Fruit fly (Drosophila melanogaster) whole organism, wandering third instar larva: ENCODE data around the gene CG33124.

ENCODE experiments used
- Abd-B ChIP-seq: fragments of >200 bp; optimal IDR thresholded peaks from 2 replicates; lab custom pipeline; 2017; ENCODE audit warnings: missing biosample characterization, missing genetic modification characterization
- CG32264 ChIP-seq: fragments of 200-800 bp; sonication (Bioruptor generic); optimal IDR thresholded peaks from 2 replicates; lab custom pipeline; 2016; ENCODE audit warnings: missing biosample characterization, missing genetic modification characterization
- CG9705 ChIP-seq: fragments of 200-800 bp; sonication (Bioruptor generic); optimal IDR thresholded peaks from 2 replicates; lab custom pipeline; 2018; ENCODE audit warnings: missing biosample characterization, mild to moderate bottlenecking, missing genetic modification characterization
- CrebA ChIP-seq: fragments of 200-800 bp; sonication (Bioruptor generic); optimal IDR thresholded peaks from 2 replicates; lab custom pipeline; 2016; ENCODE audit warnings: missing biosample characterization, mild to moderate bottlenecking, missing genetic modification characterization, borderline replicate concordance
- Dfd ChIP-seq: fragments of >200 bp; optimal IDR thresholded peaks from 2 replicates; lab custom pipeline; 2017; ENCODE audit warnings: missing biosample characterization, missing genetic modification characterization
- Dif ChIP-seq: fragments of 200-275, 200-300 bp; sonication (Bioruptor generic); optimal IDR thresholded peaks from 2 replicates; lab custom pipeline; 2018; ENCODE audit warnings: missing biosample characterization, missing genetic modification characterization; ENCODE audit not compliant: partially characterized antibody
- GATAd ChIP-seq: sonication (Bioruptor generic); optimal IDR thresholded peaks from 2 replicates; lab custom pipeline; 2016; ENCODE audit warnings: missing biosample characterization, missing genetic modification characterization
- HLH106 ChIP-seq: fragments of 200-800 bp; optimal IDR thresholded peaks from 3 replicates; lab custom pipeline; 2019; ENCODE audit warnings: missing biosample characterization, mild to moderate bottlenecking, missing genetic modification characterization, moderate library complexity
- Hnf4 ChIP-seq: fragments of 200-800 bp; sonication (Bioruptor generic); optimal IDR thresholded peaks from 2 replicates; lab custom pipeline; 2016; ENCODE audit warnings: missing biosample characterization, mild to moderate bottlenecking, missing genetic modification characterization
- Hr78 ChIP-seq: fragments of >200 bp; optimal IDR thresholded peaks from 2 replicates; lab custom pipeline; 2017; ENCODE audit warnings: missing biosample characterization, missing genetic modification characterization
- Hr83 ChIP-seq: fragments of 200-300 bp; sonication (Bioruptor generic); optimal IDR thresholded peaks from 2 replicates; lab custom pipeline; 2016; ENCODE audit warnings: missing biosample characterization, mild to moderate bottlenecking, missing genetic modification characterization, moderate library complexity; ENCODE audit not compliant: poor library complexity, severe bottlenecking
- Jra ChIP-seq: sonication (Bioruptor generic); optimal IDR thresholded peaks from 2 replicates; lab custom pipeline; 2016; ENCODE audit warnings: missing biosample characterization, missing genetic modification characterization
- Mio ChIP-seq: sonication (Bioruptor generic); optimal IDR thresholded peaks from 2 replicates; lab custom pipeline; 2016; ENCODE audit warnings: missing biosample characterization, missing genetic modification characterization
- Myc ChIP-seq: fragments of >200 bp; optimal IDR thresholded peaks from 2 replicates; lab custom pipeline; 2017
- N ChIP-seq: fragments of >200 bp; optimal IDR thresholded peaks from 2 replicates; lab custom pipeline; 2018; ENCODE audit warnings: missing biosample characterization, missing external identifiers, missing genetic modification characterization
- OdsH ChIP-seq: fragments of 200-800 bp; sonication (Bioruptor generic); optimal IDR thresholded peaks from 2 replicates; lab custom pipeline; 2016; ENCODE audit warnings: missing biosample characterization, mild to moderate bottlenecking, missing genetic modification characterization
- Rel ChIP-seq, 2 experiments: fragments of 200-800 bp; sonication (Bioruptor generic) in 1 of 2; optimal IDR thresholded peaks; 2 replicates in 1 of 2; 3 replicates in 1 of 2; lab custom pipeline; 2016 to 2019; ENCODE audit warnings: mild to moderate bottlenecking in 2 of 2, missing biosample characterization in 2 of 2, missing genetic modification characterization in 2 of 2, moderate library complexity in 1 of 2
- Sp1 ChIP-seq: fragments of 200-800 bp; sonication (Bioruptor generic); optimal IDR thresholded peaks from 3 replicates; lab custom pipeline; 2019; ENCODE audit warnings: missing biosample characterization, mild to moderate bottlenecking, missing genetic modification characterization, moderate library complexity
- Vsx2 ChIP-seq: fragments of 200-300, 225-300 bp; sonication (Bioruptor generic); optimal IDR thresholded peaks from 2 replicates; lab custom pipeline; 2018; ENCODE audit warnings: missing biosample characterization, missing genetic modification characterization; ENCODE audit not compliant: partially characterized antibody
- br ChIP-seq: fragments of 200-800 bp; sonication (Bioruptor generic); optimal IDR thresholded peaks from 2 replicates; lab custom pipeline; 2016; ENCODE audit warnings: missing biosample characterization, missing genetic modification characterization
- brk ChIP-seq: fragments of 200-800 bp; sonication (Bioruptor generic); optimal IDR thresholded peaks from 2 replicates; lab custom pipeline; 2016; ENCODE audit warnings: missing biosample characterization, mild to moderate bottlenecking, missing genetic modification characterization
- dl ChIP-seq, 2 experiments: fragments of 175-275, 200-275 bp in 1 of 2; fragments of 200-275 bp in 1 of 2; sonication (Bioruptor generic); optimal IDR thresholded peaks; lab custom pipeline; 2018; ENCODE audit warnings: mild to moderate bottlenecking in 2 of 2, missing biosample characterization in 2 of 2, missing genetic modification characterization in 2 of 2, moderate library complexity in 2 of 2; ENCODE audit not compliant: partially characterized antibody in 2 of 2, insufficient read depth in 1 of 2
- dmrt93B ChIP-seq: fragments of 200-800 bp; sonication (Bioruptor generic); optimal IDR thresholded peaks from 2 replicates; lab custom pipeline; 2018; ENCODE audit warnings: missing biosample characterization, mild to moderate bottlenecking, missing genetic modification characterization
- dsf ChIP-seq: sonication (Bioruptor generic); optimal IDR thresholded peaks from 2 replicates; lab custom pipeline; 2016; ENCODE audit warnings: missing biosample characterization, missing genetic modification characterization, borderline replicate concordance
- ey ChIP-seq: fragments of 200-800 bp; sonication (Bioruptor generic); optimal IDR thresholded peaks from 2 replicates; lab custom pipeline; 2016; ENCODE audit warnings: missing biosample characterization, missing genetic modification characterization
- foxo ChIP-seq, 2 experiments: fragments of 200-800 bp; sonication (Bioruptor generic); optimal IDR thresholded peaks; 2 replicates in 1 of 2; 3 replicates in 1 of 2; lab custom pipeline; 2016 to 2017; ENCODE audit warnings: missing biosample characterization in 2 of 2, missing genetic modification characterization in 2 of 2
- fru ChIP-seq: fragments of 200-800 bp; sonication (Bioruptor generic); optimal IDR thresholded peaks from 3 replicates; lab custom pipeline; 2016; ENCODE audit warnings: missing biosample characterization, mild to moderate bottlenecking, missing genetic modification characterization
- h ChIP-seq: fragments of 200-800 bp; sonication (Bioruptor generic); optimal IDR thresholded peaks from 3 replicates; lab custom pipeline; 2016; ENCODE audit warnings: missing biosample characterization, mild to moderate bottlenecking, missing genetic modification characterization
- jim ChIP-seq: fragments of 175-275, 200-325 bp; sonication (Bioruptor generic); optimal IDR thresholded peaks from 2 replicates; lab custom pipeline; 2016; ENCODE audit warnings: missing biosample characterization, mild to moderate bottlenecking, missing genetic modification characterization
- lola ChIP-seq: fragments of >200 bp; optimal IDR thresholded peaks from 2 replicates; lab custom pipeline; 2017; ENCODE audit warnings: missing biosample characterization, missing genetic modification characterization
- pan ChIP-seq: fragments of >200 bp; optimal IDR thresholded peaks from 2 replicates; lab custom pipeline; 2017
- psq ChIP-seq: fragments of 200-800 bp; sonication (Bioruptor generic); optimal IDR thresholded peaks from 3 replicates; lab custom pipeline; 2017; ENCODE audit warnings: missing biosample characterization, mild to moderate bottlenecking, missing genetic modification characterization, moderate library complexity
- rgr ChIP-seq: fragments of 200-800 bp; sonication (Bioruptor generic); optimal IDR thresholded peaks from 3 replicates; lab custom pipeline; 2016; ENCODE audit warnings: missing biosample characterization, mild to moderate bottlenecking, missing genetic modification characterization
- sage ChIP-seq: fragments of 200-800 bp; sonication (Bioruptor generic); optimal IDR thresholded peaks from 2 replicates; lab custom pipeline; 2016; ENCODE audit warnings: missing biosample characterization, mild to moderate bottlenecking, missing genetic modification characterization
- sv ChIP-seq: fragments of 200-800 bp; sonication (Bioruptor generic); optimal IDR thresholded peaks from 3 replicates; lab custom pipeline; 2016; ENCODE audit warnings: missing biosample characterization, missing genetic modification characterization
- tai ChIP-seq: sonication (Bioruptor generic); optimal IDR thresholded peaks from 2 replicates; lab custom pipeline; 2016; ENCODE audit warnings: missing biosample characterization, missing genetic modification characterization
- usp ChIP-seq: fragments of >200 bp; optimal IDR thresholded peaks from 2 replicates; lab custom pipeline; 2017; ENCODE audit warnings: missing biosample characterization, missing genetic modification characterization
- woc ChIP-seq: sonication (Bioruptor generic); optimal IDR thresholded peaks from 2 replicates; lab custom pipeline; 2016; ENCODE audit warnings: missing biosample characterization, mild to moderate bottlenecking, missing genetic modification characterization

Gene CG33124

DNA sequence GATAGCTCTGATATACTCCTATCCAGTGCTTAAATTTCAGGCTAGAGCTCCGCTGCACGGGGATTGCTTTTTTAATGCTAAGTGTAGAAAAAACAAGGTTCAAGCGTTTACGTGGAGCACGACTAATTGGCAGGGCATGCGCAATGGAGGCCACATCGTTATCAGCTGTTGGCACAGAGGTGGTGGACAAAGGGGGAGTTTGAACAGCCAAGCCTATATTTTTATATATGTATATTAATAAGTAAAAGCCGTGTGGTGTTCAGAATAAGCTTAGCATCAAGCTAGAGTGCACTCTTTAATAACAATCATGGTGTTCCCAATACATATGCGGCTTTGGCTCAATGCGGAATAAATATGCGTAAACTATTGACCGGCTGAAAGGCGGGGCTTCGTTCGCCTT lies 3.6 kb upstream of the CG33124 start, which contains the start of gene CG15385:
CG15385 (minus strand) TSS at position 94 of the 400 bp plus-strand sequence.
- TF ChIP-seq brk (GFP tag; lab: Kevin White, UChicago) (no peak), Myc (no peak), Rel (GFP tag; optimal IDR thresholded peaks at IDR 0.05; lab: Kevin White, UChicago) (no peak), Rel (tag; optimal IDR thresholded peaks at IDR 0.05; lab: Kevin White, UChicago) (peak; percentile 54), Dif (GFP tag; lab: Kevin White, UChicago) (peak; percentile 61)

DNA sequence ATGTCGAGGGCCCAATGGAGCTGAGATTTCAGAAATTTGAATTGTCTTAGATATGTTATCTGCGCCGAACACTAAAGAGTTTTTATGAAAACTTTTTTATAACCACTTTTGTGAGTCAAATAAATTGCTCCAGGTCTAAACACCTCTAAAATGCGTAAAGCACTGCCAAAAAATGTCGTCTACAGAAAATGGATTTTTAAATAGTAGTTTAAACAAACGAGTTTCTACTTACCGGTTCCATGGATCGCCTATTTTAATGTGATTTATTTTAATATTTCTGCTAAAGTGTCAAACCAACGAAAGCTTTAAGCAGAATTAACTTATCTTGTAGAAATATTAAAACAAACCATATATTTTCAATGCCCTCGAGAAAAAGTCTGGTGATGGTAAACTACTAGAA lies 2.8 kb downstream of the CG33124 start, which contains the start of gene CG31668:
CG31668 (minus strand) TSS at position 101 of the 400 bp plus-strand sequence.
- TF ChIP-seq Dfd (GFP tag; lab: Kevin White, UChicago): no peak
- no peak for TF ChIP-seq Hr83 (GFP tag; lab: Kevin White, UChicago)
- no peak for TF ChIP-seq Hnf4 (GFP tag; lab: Kevin White, UChicago)
- TF ChIP-seq Hr78 (GFP tag; lab: Kevin White, UChicago): no peak
- no peak for TF ChIP-seq Vsx2 (GFP tag; lab: Kevin White, UChicago)
- no peak for TF ChIP-seq Sp1
- no peak for TF ChIP-seq Jra (GFP tag; lab: Kevin White, UChicago)
- no peak for TF ChIP-seq GATAd
- TF ChIP-seq CG32264: no peak
- no peak for TF ChIP-seq OdsH (GFP tag; lab: Kevin White, UChicago)
- TF ChIP-seq brk (GFP tag; lab: Kevin White, UChicago): no peak
- TF ChIP-seq CG9705 (GFP tag; lab: Kevin White, UChicago): no peak
- no peak for TF ChIP-seq Rel (GFP tag; optimal IDR thresholded peaks at IDR 0.05; lab: Kevin White, UChicago)
- no peak for TF ChIP-seq Rel (tag; optimal IDR thresholded peaks at IDR 0.05; lab: Kevin White, UChicago)
- no peak for TF ChIP-seq woc
- TF ChIP-seq h: no peak
- no peak for TF ChIP-seq Myc
- no peak for TF ChIP-seq dl (GFP tag; optimal IDR thresholded peaks at IDR 0.05; lab: Kevin White, UChicago; ENCODE audit: insufficient read depth in 1 of 2, partially characterized antibody in 2 of 2)
- TF ChIP-seq dsf (GFP tag; lab: Kevin White, UChicago): no peak
- no peak for TF ChIP-seq tai (GFP tag; lab: Kevin White, UChicago)

DNA sequence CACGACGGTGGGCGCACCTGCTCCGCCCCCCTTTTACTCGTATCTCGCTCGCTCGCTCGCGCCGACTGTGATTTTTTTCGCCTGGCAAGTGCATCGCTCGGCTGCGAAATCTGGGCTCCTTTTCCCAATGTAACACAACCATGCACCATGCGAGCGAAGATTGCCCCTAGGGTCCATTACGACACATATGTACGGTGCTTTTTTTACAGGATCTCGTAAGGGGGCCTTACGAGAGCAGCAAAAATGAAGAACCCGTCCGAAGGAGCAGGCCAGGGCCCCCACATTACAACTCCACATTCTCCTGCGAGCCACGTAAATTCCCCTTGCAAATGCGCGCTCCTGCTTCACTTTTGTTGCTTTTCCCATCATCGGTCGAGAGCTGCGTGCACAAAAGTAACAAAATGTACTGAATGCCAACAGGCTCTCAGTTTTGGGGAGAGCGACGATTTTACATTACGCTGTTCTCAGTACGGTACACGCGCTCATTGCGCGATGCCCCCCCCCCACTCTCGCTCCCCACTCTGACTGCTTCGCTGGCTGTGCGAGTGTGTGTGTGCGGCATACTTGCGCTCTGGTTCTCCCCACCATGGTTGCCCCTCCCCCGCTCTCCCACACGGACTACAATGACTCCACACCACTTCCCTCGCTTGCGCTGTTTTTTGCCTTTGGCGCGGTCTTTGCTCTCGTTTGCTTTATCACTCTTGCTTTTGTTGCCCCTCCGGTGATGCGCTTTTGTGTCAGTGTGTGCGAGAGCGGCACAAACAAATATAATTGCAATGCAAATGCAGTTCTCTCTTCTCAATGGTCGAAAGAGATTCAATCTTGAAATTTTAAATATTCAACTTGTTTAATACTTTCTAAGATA lies 5.8 kb downstream of the CG33124 start:
- TF ChIP-seq CG32264 (no peak), br (peak; percentile 46), jim (GFP tag; lab: Kevin White, UChicago) (peak; percentile 66), Hnf4 (GFP tag; lab: Kevin White, UChicago) (peak; percentile 37), N (GFP tag; lab: Kevin White, UChicago) (no peak), foxo (GFP tag; optimal IDR thresholded peaks at IDR 0.05; lab: Kevin White, UChicago) (peak in 1 of 2 experiments; percentile 44), psq (GFP tag; lab: Kevin White, UChicago) (peak; percentile 97), dl (GFP tag; optimal IDR thresholded peaks at IDR 0.05; lab: Kevin White, UChicago; ENCODE audit: insufficient read depth in 1 of 2, partially characterized antibody in 2 of 2) (peak; percentile 68 to 85), lola (GFP tag; lab: Kevin White, UChicago) (no peak), Dfd (GFP tag; lab: Kevin White, UChicago) (no peak), Abd-B (GFP tag; lab: Kevin White, UChicago) (no peak), brk (GFP tag; lab: Kevin White, UChicago) (no peak), fru (GFP tag; lab: Kevin White, UChicago) (peak; percentile 91), Jra (GFP tag; lab: Kevin White, UChicago) (peak; percentile 64), h (peak; percentile 78), dmrt93B (GFP tag; lab: Kevin White, UChicago) (no peak), Mio (no peak), Hr78 (GFP tag; lab: Kevin White, UChicago) (no peak), CrebA (peak; percentile 50), sv (GFP tag; lab: Kevin White, UChicago) (no peak), Rel (GFP tag; optimal IDR thresholded peaks at IDR 0.05; lab: Kevin White, UChicago) (peak; percentile 42), Rel (tag; optimal IDR thresholded peaks at IDR 0.05; lab: Kevin White, UChicago) (peak; percentile 95), ey (GFP tag; lab: Kevin White, UChicago) (peak; percentile 27), woc (no peak), CG9705 (GFP tag; lab: Kevin White, UChicago) (no peak), Dif (GFP tag; lab: Kevin White, UChicago) (peak; percentile 93), GATAd (no peak), OdsH (GFP tag; lab: Kevin White, UChicago) (no peak), Hr83 (GFP tag; lab: Kevin White, UChicago) (peak; percentile 78), sage (GFP tag; lab: Kevin White, UChicago) (peak; percentile 60), Sp1 (peak; percentile 26), pan (no peak), Vsx2 (GFP tag; lab: Kevin White, UChicago) (peak; percentile 77), rgr (peak; percentile 66), usp (no peak), dsf (GFP tag; lab: Kevin White, UChicago) (no peak), tai (GFP tag; lab: Kevin White, UChicago) (peak; percentile 92), Myc (no peak), HLH106 (tag; lab: Kevin White, UChicago) (peak; percentile 10)
- TF ChIP-seq, all 38 proteins: peak for 20
